Worm (Caenorhabditis elegans) whole organism, young adult: ENCODE results near the gene slc-17.4.
A peak's percentile ranks its signal among the peaks of the same experiment; 100 is the strongest.

Source experiments
- B0261.1 ChIP-seq: sonication (generic microtip); optimal IDR thresholded peaks from 2 replicates; lab custom pipeline; 2016; ENCODE audit warnings: mild to moderate bottlenecking, missing genetic modification characterization, moderate library complexity, missing compliant biosample characterization
- C06A6.2 ChIP-seq: fragments of 200-800 bp; sonication (Bioruptor generic); conservative IDR thresholded peaks from 2 replicates; pipeline ENCODE4 v1.3.6; 2022; ENCODE audit warnings: missing genetic modification characterization, missing compliant biosample characterization
- F55B11.4 ChIP-seq: sonication (generic microtip); optimal IDR thresholded peaks from 2 replicates; lab custom pipeline; 2016; ENCODE audit warnings: missing compliant biosample characterization, missing genetic modification characterization, borderline replicate concordance; ENCODE audit not compliant: insufficient read depth
- F57C9.4 ChIP-seq: sonication (generic microtip); optimal IDR thresholded peaks from 2 replicates; lab custom pipeline; 2017; ENCODE audit warnings: mild to moderate bottlenecking, missing genetic modification characterization, missing compliant biosample characterization
- Y79H2A.3 ChIP-seq: fragments of 200-800 bp; sonication (Bioruptor generic); conservative IDR thresholded peaks from 2 replicates; pipeline ENCODE4 v1.3.6; 2022; ENCODE audit warnings: missing genetic modification reagents, missing genetic modification characterization, missing compliant biosample characterization
- ZK185.1 ChIP-seq: sonication (generic microtip); optimal IDR thresholded peaks from 2 replicates; lab custom pipeline; 2016; ENCODE audit warnings: mild to moderate bottlenecking, missing genetic modification characterization, missing compliant biosample characterization; ENCODE audit not compliant: poor library complexity, severe bottlenecking
- ama-1 ChIP-seq, 3 experiments: fragments of 150-350 bp in 1 of 3; sonication (generic microtip) in 2 of 3; optimal IDR thresholded peaks; 2 replicates each; lab custom pipeline; 2014 to 2018; ENCODE audit warnings: missing biosample characterization in 2 of 3, missing genetic modification characterization in 2 of 3, missing genetic modification reagents in 2 of 3
- attf-6 ChIP-seq: fragments of 200-800 bp; sonication (Bioruptor generic); IDR thresholded peaks from 2 replicates; pipeline ENCODE4 v1.3.6; 2022; ENCODE audit warnings: missing genetic modification reagents, missing genetic modification characterization, missing compliant biosample characterization
- bed-1 ChIP-seq: fragments of 200-800 bp; sonication (Bioruptor generic); IDR thresholded peaks from 2 replicates; pipeline ENCODE4 v1.3.6; 2022; ENCODE audit warnings: missing genetic modification reagents, missing genetic modification characterization, missing compliant biosample characterization
- ccch-3 ChIP-seq: fragments of 200-800 bp; sonication (Bioruptor generic); optimal IDR thresholded peaks from 2 replicates; lab custom pipeline; 2018; ENCODE audit warnings: mild to moderate bottlenecking, missing genetic modification characterization, missing compliant biosample characterization
- cebp-1 ChIP-seq, 2 experiments: fragments of 200-800 bp in 1 of 2; sonication (Bioruptor generic) in 1 of 2; sonication (generic microtip) in 1 of 2; IDR thresholded peaks in 1 of 2; optimal IDR thresholded peaks in 1 of 2; 2 replicates each; pipeline versions ENCODE4 v1.3.6 to Lab custom; 2017 to 2022; ENCODE audit warnings: missing compliant biosample characterization in 2 of 2, missing genetic modification characterization in 2 of 2, mild to moderate bottlenecking in 1 of 2, missing genetic modification reagents in 1 of 2, moderate library complexity in 1 of 2
- ceh-100 ChIP-seq: fragments of 200-800 bp; sonication (Bioruptor generic); IDR thresholded peaks from 2 replicates; pipeline ENCODE4 v1.3.6; 2022; ENCODE audit warnings: missing genetic modification reagents, missing genetic modification characterization, missing compliant biosample characterization
- ceh-40 ChIP-seq: fragments of 200-800 bp; sonication (Bioruptor generic); IDR thresholded peaks from 2 replicates; pipeline ENCODE4 v1.3.6; 2022; ENCODE audit warnings: missing genetic modification characterization, missing compliant biosample characterization
- ceh-58 ChIP-seq: fragments of 200-800 bp; sonication (Bioruptor generic); IDR thresholded peaks from 2 replicates; pipeline ENCODE4 v1.3.6; 2022; ENCODE audit warnings: missing genetic modification characterization, missing compliant biosample characterization
- chd-7 ChIP-seq: sonication (generic microtip); optimal IDR thresholded peaks from 2 replicates; lab custom pipeline; 2016; ENCODE audit warnings: mild to moderate bottlenecking, missing genetic modification characterization, moderate library complexity, missing compliant biosample characterization
- dpff-1 ChIP-seq: sonication (generic microtip); optimal IDR thresholded peaks from 2 replicates; lab custom pipeline; 2017; ENCODE audit warnings: mild to moderate bottlenecking, missing genetic modification characterization, missing compliant biosample characterization
- dpl-1 ChIP-seq: fragments of 150-350 bp; optimal IDR thresholded peaks from 2 replicates; lab custom pipeline; 2014; ENCODE audit warnings: missing biosample characterization, missing genetic modification reagents, missing genetic modification characterization
- hlh-12 ChIP-seq: sonication (generic microtip); optimal IDR thresholded peaks from 2 replicates; lab custom pipeline; 2016; ENCODE audit warnings: missing genetic modification characterization, missing compliant biosample characterization
- hmg-1.2 ChIP-seq: fragments of 200-800 bp; sonication (Bioruptor generic); IDR thresholded peaks from 2 replicates; pipeline ENCODE4 v1.3.6; 2022; ENCODE audit warnings: missing genetic modification reagents, missing genetic modification characterization, missing compliant biosample characterization
- hrde-1 ChIP-seq: sonication (generic microtip); optimal IDR thresholded peaks from 2 replicates; lab custom pipeline; 2016; ENCODE audit warnings: missing genetic modification characterization, mild to moderate bottlenecking, missing compliant biosample characterization, moderate library complexity, missing genotype, missing genetic modification reagents, borderline replicate concordance
- let-526 ChIP-seq: fragments of 200-800 bp; sonication (Bioruptor generic); IDR thresholded peaks from 2 replicates; pipeline ENCODE4 v1.3.6; 2022; ENCODE audit warnings: missing genetic modification reagents, missing genetic modification characterization, missing compliant biosample characterization
- lin-35 ChIP-seq, 3 experiments: fragments of 150-350 bp in 2 of 3; sonication (generic microtip) in 1 of 3; optimal IDR thresholded peaks; 2 replicates each; lab custom pipeline; 2014 to 2018; ENCODE audit warnings: missing biosample characterization in 3 of 3, missing genetic modification characterization in 3 of 3, missing genetic modification reagents in 3 of 3
- mcd-1 ChIP-seq: fragments of 200-800 bp; sonication (Bioruptor generic); IDR thresholded peaks from 2 replicates; pipeline ENCODE4 v1.3.6; 2022; ENCODE audit warnings: missing genetic modification reagents, missing genetic modification characterization, missing compliant biosample characterization
- mel-28 ChIP-seq: sonication (generic microtip); optimal IDR thresholded peaks from 2 replicates; lab custom pipeline; 2016; ENCODE audit warnings: borderline replicate concordance, mild to moderate bottlenecking, missing genetic modification characterization, missing compliant biosample characterization
- nfyb-1 ChIP-seq: fragments of 200-800 bp; sonication (Bioruptor generic); IDR thresholded peaks from 2 replicates; pipeline ENCODE4 v1.3.6; 2022; ENCODE audit warnings: missing genetic modification reagents, missing genetic modification characterization, missing compliant biosample characterization
- nhr-27 ChIP-seq: fragments of 200-800 bp; sonication (Bioruptor generic); optimal IDR thresholded peaks from 2 replicates; lab custom pipeline; 2018; ENCODE audit warnings: mild to moderate bottlenecking, missing genetic modification characterization, moderate library complexity, missing compliant biosample characterization
- nhr-80 ChIP-seq: sonication (generic microtip); optimal IDR thresholded peaks from 2 replicates; lab custom pipeline; 2016; ENCODE audit warnings: missing genetic modification characterization, missing compliant biosample characterization
- rcor-1 ChIP-seq: fragments of 200-800 bp; sonication (Bioruptor generic); IDR thresholded peaks from 2 replicates; pipeline ENCODE4 v1.3.6; 2022; ENCODE audit warnings: missing genetic modification reagents, missing genetic modification characterization, missing compliant biosample characterization
- repo-1 ChIP-seq: sonication (generic microtip); optimal IDR thresholded peaks from 2 replicates; lab custom pipeline; 2017; ENCODE audit warnings: mild to moderate bottlenecking, missing genetic modification characterization, missing compliant biosample characterization
- snpc-1.1 ChIP-seq: sonication (generic microtip); optimal IDR thresholded peaks from 2 replicates; lab custom pipeline; 2017; ENCODE audit warnings: missing genetic modification characterization, mild to moderate bottlenecking, missing compliant biosample characterization, antibody characterized with exemption, moderate library complexity, missing genotype, missing genetic modification reagents; ENCODE audit not compliant: insufficient read depth
- snpc-4 ChIP-seq, 5 experiments: fragments of 150-350 bp in 1 of 5; sonication (generic microtip) in 4 of 5; optimal IDR thresholded peaks; 2 replicates each; lab custom pipeline; 2014 to 2018; ENCODE audit warnings: missing genetic modification characterization in 5 of 5, missing biosample characterization in 3 of 5, antibody characterized with exemption in 2 of 5, mild to moderate bottlenecking in 2 of 5, missing compliant biosample characterization in 2 of 5, missing genotype in 2 of 5, moderate library complexity in 2 of 5, missing genetic modification reagents in 1 of 5
- tlf-1 ChIP-seq: fragments of 200-800 bp; sonication (Bioruptor generic); optimal IDR thresholded peaks from 2 replicates; lab custom pipeline; 2018; ENCODE audit warnings: mild to moderate bottlenecking, missing genetic modification characterization, missing compliant biosample characterization
- ztf-18 ChIP-seq: sonication (generic microtip); optimal IDR thresholded peaks from 2 replicates; lab custom pipeline; 2016; ENCODE audit warnings: missing genotype, mild to moderate bottlenecking, missing genetic modification characterization, missing compliant biosample characterization
- ztf-3 ChIP-seq: fragments of 200-800 bp; sonication (Bioruptor generic); optimal IDR thresholded peaks from 2 replicates; lab custom pipeline; 2018; ENCODE audit warnings: mild to moderate bottlenecking, missing genetic modification characterization, missing compliant biosample characterization

Gene slc-17.4

ce11 chrIV:17269702-17270101, 21.8 kb downstream of the slc-17.4 start (continued):
- TF ChIP-seq C06A6.2 (GFP tag; lab: Robert Waterston, UW) (no peak), ztf-3 (no peak), ceh-100 (GFP tag; lab: Robert Waterston, UW) (no peak)

ce11 chrIV:17269042-17269441, 22.5 kb downstream of the slc-17.4 start, which contains the start of gene atgp-1:
atgp-1 (plus strand) TSS chrIV:17269342.
- TF ChIP-seq bed-1 (no peak), hlh-12 (tag; lab: Kevin White, UChicago) (no peak), repo-1 (no peak), F57C9.4 (tag; lab: Kevin White, UChicago) (no peak), dpff-1 (tag; lab: Kevin White, UChicago) (no peak), ceh-40 (GFP tag; lab: Robert Waterston, UW) (no peak), ztf-3 (no peak), nhr-27 (tag; lab: Kevin White, UChicago) (no peak), lin-35 (GFP tag; optimal IDR thresholded peaks at IDR 0.05; lab: Kevin White, UChicago) (no peak), ztf-18 (tag; lab: Kevin White, UChicago) (no peak), dpl-1 (GFP tag; lab: Kevin White, UChicago) (no peak), hrde-1 (tag; lab: Kevin White, UChicago) (no peak), ama-1 (optimal IDR thresholded peaks at IDR 0.05; lab: Kevin White, UChicago) (no peak), ama-1 (GFP tag; optimal IDR thresholded peaks at IDR 0.05; lab: Kevin White, UChicago) (no peak)

ce11 chrIV:17268628-17269027, 22.9 kb downstream of the slc-17.4 start:
- TF ChIP-seq ama-1 (optimal IDR thresholded peaks at IDR 0.05; lab: Kevin White, UChicago) (peak; percentile 33), ama-1 (GFP tag; optimal IDR thresholded peaks at IDR 0.05; lab: Kevin White, UChicago) (no peak), hlh-12 (tag; lab: Kevin White, UChicago) (no peak), nhr-80 (tag; lab: Kevin White, UChicago) (peak; percentile 30), cebp-1 (GFP tag; IDR thresholded peaks at IDR 0.05; lab: Robert Waterston, UW) (peak; percentile 46; the same call in 1 of the 2 replicates), cebp-1 (tag; optimal IDR thresholded peaks at IDR 0.05; lab: Kevin White, UChicago) (peak; percentile 86), tlf-1 (no peak), Y79H2A.3 (GFP tag; lab: Robert Waterston, UW) (no peak), chd-7 (tag; lab: Kevin White, UChicago) (no peak), ZK185.1 (tag; lab: Kevin White, UChicago) (peak; percentile 2), F55B11.4 (no peak), lin-35 (GFP tag; optimal IDR thresholded peaks at IDR 0.05; lab: Kevin White, UChicago) (peak in 1 of 3 experiments; percentile 9), snpc-4 (GFP tag; optimal IDR thresholded peaks at IDR 0.05; lab: Kevin White, UChicago) (no peak), snpc-4 (tag; optimal IDR thresholded peaks at IDR 0.05; lab: Kevin White, UChicago) (peak in 1 of 4 experiments; percentile 37), mcd-1 (GFP tag; lab: Robert Waterston, UW) (peak; percentile 33; the same call in 1 of the 2 replicates), nfyb-1 (GFP tag; lab: Robert Waterston, UW) (peak; percentile 51; the same call in 1 of the 2 replicates), ceh-58 (GFP tag; lab: Robert Waterston, UW) (no peak), rcor-1 (GFP tag; lab: Robert Waterston, UW) (peak; percentile 30; the same call in 1 of the 2 replicates), snpc-1.1 (tag; lab: Kevin White, UChicago) (no peak), ccch-3 (GFP tag; lab: Kevin White, UChicago) (no peak), let-526 (no peak), hmg-1.2 (GFP tag; lab: Robert Waterston, UW) (peak; percentile 68; the same call in 1 of the 2 replicates), mel-28 (tag; lab: Kevin White, UChicago) (no peak), B0261.1 (tag; lab: Kevin White, UChicago) (no peak), attf-6 (GFP tag; lab: Robert Waterston, UW) (no peak)
